Worm (Caenorhabditis elegans): Measurements from ENCODE around the gene fbxa-90.

DNA sequence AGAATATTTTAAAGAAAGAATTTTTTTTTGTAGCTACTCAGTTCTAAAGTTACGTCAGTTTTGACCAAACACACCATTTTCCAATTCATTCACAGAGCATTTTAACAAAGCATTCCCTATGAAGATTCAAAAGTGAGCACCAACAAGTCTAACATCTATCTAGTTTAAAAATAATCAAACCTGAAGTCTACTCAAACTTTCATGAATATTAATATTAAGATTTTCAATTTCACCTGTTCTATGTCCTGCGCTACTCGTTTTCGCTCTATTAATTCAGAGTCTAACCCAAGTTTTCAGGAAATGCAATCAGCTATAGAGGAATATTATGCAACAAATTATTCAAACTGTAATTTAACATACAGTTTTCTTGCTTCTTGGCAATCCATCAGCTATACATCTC lies 5.5 kb downstream of the fbxa-90 start, which contains the start of gene srh-119:
- TF ChIP-seq fos-1 (tag; optimal IDR thresholded peaks at IDR 0.05) (no peak), pha-4 (tag; optimal IDR thresholded peaks at IDR 0.05) (no peak), nhr-28 (tag; optimal IDR thresholded peaks at IDR 0.05) (no peak), nhr-11 (tag; optimal IDR thresholded peaks at IDR 0.05) (no peak), ama-1 (optimal IDR thresholded peaks at IDR 0.05) (no peak), lin-39 (tag; optimal IDR thresholded peaks at IDR 0.05) (no peak), unc-62 (GFP tag; optimal IDR thresholded peaks at IDR 0.05) (no peak), ceh-16 (tag; optimal IDR thresholded peaks at IDR 0.05) (no peak), nhr-67 (tag; optimal IDR thresholded peaks at IDR 0.05) (no peak), daf-12 (tag; optimal IDR thresholded peaks at IDR 0.05) (no peak), nhr-43 (tag; optimal IDR thresholded peaks at IDR 0.05; ENCODE audit: poor library complexity, severe bottlenecking) (no peak)
